Worm (Caenorhabditis elegans): Measurements from ENCODE around the gene K02E11.5.

Gene K02E11.5

ce11 chrV:14299569-14300064 is 47.5 kb downstream of the K02E11.5 start, which contains the start of the genes spig-3 and F14D7.12:
TSS of gene spig-3 (minus strand) at chrV:14299669.
TSS of gene F14D7.12 (plus strand) at chrV:14300014.
- no peak for TF ChIP-seq unc-62 (GFP tag; optimal IDR thresholded peaks at IDR 0.05)

ce11 chrV:14301076-14301475 is 49.0 kb downstream of the K02E11.5 start, which contains the start of gene F14D7.6:
TSS of gene F14D7.6 (plus strand) at chrV:14301413.
- TF ChIP-seq unc-62 (GFP tag; optimal IDR thresholded peaks at IDR 0.05) = no peak

All from whole organism, dauer.